Worm (Caenorhabditis elegans) whole organism, late embryonic: Measurements from ENCODE around the gene bmk-1.
A peak's percentile ranks its signal among the peaks of the same experiment; 100 is the strongest.

Experiments used
- C08G9.2 ChIP-seq: sonication (generic microtip); optimal IDR thresholded peaks from 2 replicates; lab custom pipeline; 2016; ENCODE audit warnings: mild to moderate bottlenecking, missing genetic modification characterization, moderate library complexity, missing compliant biosample characterization
- C38D4.7 ChIP-seq: fragments of 200-800 bp; sonication (Bioruptor generic); optimal IDR thresholded peaks from 2 replicates; lab custom pipeline; 2018; ENCODE audit warnings: mild to moderate bottlenecking, missing genetic modification characterization, moderate library complexity, missing compliant biosample characterization
- K02D7.2 ChIP-seq: sonication (generic microtip); optimal IDR thresholded peaks from 2 replicates; lab custom pipeline; 2017; ENCODE audit warnings: mild to moderate bottlenecking, missing genetic modification characterization, missing compliant biosample characterization
- K09A11.1 ChIP-seq: sonication (generic microtip); optimal IDR thresholded peaks from 2 replicates; lab custom pipeline; 2017; ENCODE audit warnings: antibody characterized with exemption, mild to moderate bottlenecking, missing genetic modification characterization, missing compliant biosample characterization; ENCODE audit not compliant: insufficient read depth
- ahr-1 ChIP-seq: sonication (generic microtip); optimal IDR thresholded peaks from 2 replicates; lab custom pipeline; 2016; ENCODE audit warnings: missing genetic modification characterization, missing compliant biosample characterization
- ceh-14 ChIP-seq: sonication (generic microtip); optimal IDR thresholded peaks from 2 replicates; lab custom pipeline; 2016; ENCODE audit warnings: missing genotype, missing genetic modification characterization, missing compliant biosample characterization
- ceh-19 ChIP-seq: fragments of 200-800 bp; sonication (Bioruptor generic); optimal IDR thresholded peaks from 2 replicates; lab custom pipeline; 2018; ENCODE audit warnings: mild to moderate bottlenecking, missing genetic modification characterization, missing compliant biosample characterization
- ceh-2 ChIP-seq: sonication (generic microtip); optimal IDR thresholded peaks from 2 replicates; lab custom pipeline; 2016; ENCODE audit warnings: missing genotype, missing genetic modification characterization, missing compliant biosample characterization
- ceh-22 ChIP-seq: sonication (generic microtip); optimal IDR thresholded peaks from 2 replicates; lab custom pipeline; 2017; ENCODE audit warnings: missing biosample characterization, missing genetic modification characterization
- ceh-24 ChIP-seq: sonication (generic microtip); optimal IDR thresholded peaks from 2 replicates; lab custom pipeline; 2016; ENCODE audit warnings: mild to moderate bottlenecking, missing genetic modification characterization, missing compliant biosample characterization
- ceh-30 ChIP-seq: fragments of 150-350 bp; optimal IDR thresholded peaks from 2 replicates; lab custom pipeline; 2014; ENCODE audit warnings: missing biosample characterization, missing genetic modification characterization
- ceh-31 ChIP-seq: sonication (generic microtip); optimal IDR thresholded peaks from 2 replicates; lab custom pipeline; 2016; ENCODE audit warnings: missing genetic modification characterization, missing compliant biosample characterization
- ceh-34 ChIP-seq: sonication (generic microtip); optimal IDR thresholded peaks from 2 replicates; lab custom pipeline; 2016; ENCODE audit warnings: mild to moderate bottlenecking, missing genetic modification characterization, missing compliant biosample characterization
- ceh-48 ChIP-seq: sonication (generic microtip); optimal IDR thresholded peaks from 2 replicates; lab custom pipeline; 2016; ENCODE audit warnings: missing genetic modification characterization, inconsistent platforms, missing compliant biosample characterization
- ceh-6 ChIP-seq: fragments of 200-800 bp; sonication (Bioruptor generic); optimal IDR thresholded peaks from 2 replicates; lab custom pipeline; 2018; ENCODE audit warnings: mild to moderate bottlenecking, missing genetic modification characterization, missing compliant biosample characterization
- ceh-9 ChIP-seq: sonication (generic microtip); optimal IDR thresholded peaks from 2 replicates; lab custom pipeline; 2016; ENCODE audit warnings: mild to moderate bottlenecking, missing genetic modification characterization, inconsistent platforms, missing compliant biosample characterization
- che-1 ChIP-seq: sonication (generic microtip); optimal IDR thresholded peaks from 2 replicates; lab custom pipeline; 2016; ENCODE audit warnings: mild to moderate bottlenecking, missing genetic modification characterization, missing compliant biosample characterization
- dmd-4 ChIP-seq: sonication (generic microtip); optimal IDR thresholded peaks from 2 replicates; lab custom pipeline; 2016; ENCODE audit warnings: borderline replicate concordance, missing genetic modification characterization, missing compliant biosample characterization
- dve-1 ChIP-seq: sonication (generic microtip); optimal IDR thresholded peaks from 2 replicates; lab custom pipeline; 2017; ENCODE audit warnings: antibody characterized with exemption, mild to moderate bottlenecking, missing genetic modification characterization, missing compliant biosample characterization
- eyg-1 ChIP-seq: sonication (generic microtip); optimal IDR thresholded peaks from 2 replicates; lab custom pipeline; 2016; ENCODE audit warnings: missing genotype, missing genetic modification characterization, missing compliant biosample characterization
- fax-1 ChIP-seq: sonication (generic microtip); optimal IDR thresholded peaks from 2 replicates; lab custom pipeline; 2016; ENCODE audit warnings: missing genotype, missing genetic modification characterization, missing compliant biosample characterization
- fkh-10 ChIP-seq: fragments of 150-350 bp; optimal IDR thresholded peaks from 2 replicates; lab custom pipeline; 2014; ENCODE audit warnings: missing biosample characterization, missing genetic modification reagents, missing genetic modification characterization
- fkh-6 ChIP-seq: sonication (generic microtip); optimal IDR thresholded peaks from 2 replicates; lab custom pipeline; 2016; ENCODE audit warnings: missing genetic modification characterization, missing compliant biosample characterization
- gmeb-2 ChIP-seq: sonication (generic microtip); optimal IDR thresholded peaks from 2 replicates; lab custom pipeline; 2016; ENCODE audit warnings: missing genetic modification characterization, inconsistent platforms, missing compliant biosample characterization
- hlh-30 ChIP-seq: sonication (generic microtip); optimal IDR thresholded peaks from 2 replicates; lab custom pipeline; 2017; ENCODE audit warnings: antibody characterized with exemption, missing genetic modification characterization, missing compliant biosample characterization; ENCODE audit not compliant: insufficient read depth
- hlh-6 ChIP-seq: sonication (generic microtip); optimal IDR thresholded peaks from 2 replicates; lab custom pipeline; 2016; ENCODE audit warnings: missing genotype, missing genetic modification characterization, missing compliant biosample characterization
- hlh-8 ChIP-seq: sonication (generic microtip); optimal IDR thresholded peaks from 2 replicates; lab custom pipeline; 2016; ENCODE audit warnings: missing genotype, missing genetic modification characterization, missing compliant biosample characterization
- madf-2 ChIP-seq: sonication (generic microtip); optimal IDR thresholded peaks from 2 replicates; lab custom pipeline; 2017; ENCODE audit warnings: missing genetic modification characterization, missing compliant biosample characterization
- nfya-1 ChIP-seq: sonication (generic microtip); optimal IDR thresholded peaks from 2 replicates; lab custom pipeline; 2017; ENCODE audit warnings: missing genetic modification characterization, mild to moderate bottlenecking, missing compliant biosample characterization, antibody characterized with exemption, moderate library complexity
- nhr-11 ChIP-seq: fragments of 150-350 bp; optimal IDR thresholded peaks from 2 replicates; lab custom pipeline; 2014; ENCODE audit warnings: missing biosample characterization, missing genetic modification characterization
- npax-4 ChIP-seq: sonication (generic microtip); optimal IDR thresholded peaks from 2 replicates; lab custom pipeline; 2016; ENCODE audit warnings: missing genetic modification characterization, missing compliant biosample characterization
- pag-3 ChIP-seq: sonication (generic microtip); optimal IDR thresholded peaks from 2 replicates; lab custom pipeline; 2016; ENCODE audit warnings: missing compliant biosample characterization, missing genetic modification characterization, borderline replicate concordance
- pat-9 ChIP-seq: fragments of 200-800 bp; sonication (Bioruptor generic); optimal IDR thresholded peaks from 2 replicates; lab custom pipeline; 2018; ENCODE audit warnings: mild to moderate bottlenecking, missing genetic modification characterization, moderate library complexity, missing compliant biosample characterization
- ref-2 ChIP-seq: sonication (generic microtip); optimal IDR thresholded peaks from 2 replicates; lab custom pipeline; 2016; ENCODE audit warnings: missing genetic modification characterization, missing compliant biosample characterization
- rnt-1 ChIP-seq: sonication (generic microtip); optimal IDR thresholded peaks from 2 replicates; lab custom pipeline; 2016; ENCODE audit warnings: missing genetic modification characterization, missing compliant biosample characterization
- sdc-2 ChIP-seq: sonication (generic microtip); optimal IDR thresholded peaks from 2 replicates; lab custom pipeline; 2016; ENCODE audit warnings: missing genotype, missing genetic modification characterization, missing compliant biosample characterization
- sox-2 ChIP-seq: fragments of 200-800 bp; sonication (Bioruptor generic); IDR thresholded peaks from 2 replicates; pipeline ENCODE4 v1.3.6; 2022; ENCODE audit warnings: missing genetic modification reagents, missing genetic modification characterization, missing compliant biosample characterization
- sox-4 ChIP-seq: sonication (generic microtip); optimal IDR thresholded peaks from 2 replicates; lab custom pipeline; 2017; ENCODE audit warnings: mild to moderate bottlenecking, missing genetic modification characterization, inconsistent platforms, missing compliant biosample characterization
- tbx-2 ChIP-seq: sonication (generic microtip); optimal IDR thresholded peaks from 2 replicates; lab custom pipeline; 2016; ENCODE audit warnings: missing genetic modification characterization, missing compliant biosample characterization
- unc-42 ChIP-seq: sonication (generic microtip); optimal IDR thresholded peaks from 2 replicates; lab custom pipeline; 2016; ENCODE audit warnings: missing genotype, missing genetic modification characterization, missing compliant biosample characterization
- unc-55 ChIP-seq: sonication (generic microtip); optimal IDR thresholded peaks from 2 replicates; lab custom pipeline; 2017; ENCODE audit warnings: missing biosample characterization, missing genetic modification reagents, missing genetic modification characterization
- unc-86 ChIP-seq: sonication (generic microtip); optimal IDR thresholded peaks from 2 replicates; lab custom pipeline; 2016; ENCODE audit warnings: missing genetic modification characterization, missing compliant biosample characterization
- zip-5 ChIP-seq: sonication (generic microtip); optimal IDR thresholded peaks from 2 replicates; lab custom pipeline; 2016; ENCODE audit warnings: missing genetic modification characterization, missing compliant biosample characterization
- ztf-16 ChIP-seq: sonication (generic microtip); optimal IDR thresholded peaks from 2 replicates; lab custom pipeline; 2017; ENCODE audit warnings: missing genetic modification characterization, missing compliant biosample characterization

Gene bmk-1

DNA sequence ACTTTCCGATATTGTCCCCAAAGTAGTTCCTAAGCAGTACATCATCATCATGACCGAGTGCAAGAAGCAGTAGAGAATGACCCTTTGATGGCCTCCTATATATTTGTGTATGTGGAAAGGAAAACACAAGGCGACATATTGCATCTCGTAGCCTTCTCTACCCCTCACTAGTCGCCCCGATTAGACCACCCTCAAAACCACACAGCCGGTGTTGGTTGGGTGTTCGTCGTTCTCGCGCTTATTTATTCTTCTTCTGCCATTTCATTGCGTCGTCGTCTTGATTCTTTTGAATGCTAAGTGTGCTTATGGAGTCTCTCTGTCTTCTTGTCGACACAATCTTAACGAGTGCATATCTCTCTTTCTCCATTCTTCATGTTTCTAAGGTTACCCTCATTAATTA lies 41.4 kb upstream of the bmk-1 start (continued):
- no peak for TF ChIP-seq unc-42 (tag; lab: Kevin White, UChicago)
- TF ChIP-seq ceh-34 (tag; lab: Kevin White, UChicago), result peak; percentile 18
- TF ChIP-seq ceh-30 (tag; lab: Kevin White, UChicago), result no peak
- no peak for TF ChIP-seq fkh-6 (tag; lab: Kevin White, UChicago)
- TF ChIP-seq npax-4 (tag; lab: Kevin White, UChicago), result no peak
- no peak for TF ChIP-seq ceh-24 (tag; lab: Kevin White, UChicago)
- TF ChIP-seq pat-9, result no peak
- TF ChIP-seq hlh-6 (tag; lab: Kevin White, UChicago), result no peak
- no peak for TF ChIP-seq sox-2 (GFP tag; lab: Robert Waterston, UW)
- no peak for TF ChIP-seq eyg-1
- TF ChIP-seq, all 69 proteins: peak for 5

DNA sequence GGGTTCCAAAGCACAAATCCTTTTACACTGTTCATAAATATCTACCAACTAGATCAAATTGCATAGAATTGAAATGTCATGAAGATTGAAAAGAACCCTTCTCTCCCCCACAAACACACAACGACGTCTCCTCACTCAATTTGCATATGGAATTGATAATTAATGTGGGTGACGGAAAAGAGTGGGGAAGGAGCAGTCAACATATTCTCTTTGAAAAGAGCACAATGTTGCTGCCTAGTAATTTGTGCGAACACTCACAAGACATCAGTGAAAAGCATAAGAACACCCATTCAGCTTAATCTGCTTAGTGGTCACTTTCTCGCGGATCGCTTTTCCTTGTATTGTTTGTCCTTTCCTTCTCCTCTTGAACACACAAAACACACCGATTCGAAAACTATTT lies 39.7 kb upstream of the bmk-1 start:
- TF ChIP-seq gmeb-2 (no peak), ref-2 (no peak), nhr-11 (tag; lab: Kevin White, UChicago) (no peak), K09A11.1 (tag; lab: Kevin White, UChicago) (no peak), ceh-34 (tag; lab: Kevin White, UChicago) (no peak), unc-55 (GFP tag; lab: Kevin White, UChicago) (no peak), ceh-6 (GFP tag; lab: Kevin White, UChicago) (peak; percentile 40), ceh-31 (tag; lab: Kevin White, UChicago) (peak; percentile 20), unc-42 (tag; lab: Kevin White, UChicago) (peak; percentile 74), zip-5 (tag; lab: Kevin White, UChicago) (no peak)

DNA sequence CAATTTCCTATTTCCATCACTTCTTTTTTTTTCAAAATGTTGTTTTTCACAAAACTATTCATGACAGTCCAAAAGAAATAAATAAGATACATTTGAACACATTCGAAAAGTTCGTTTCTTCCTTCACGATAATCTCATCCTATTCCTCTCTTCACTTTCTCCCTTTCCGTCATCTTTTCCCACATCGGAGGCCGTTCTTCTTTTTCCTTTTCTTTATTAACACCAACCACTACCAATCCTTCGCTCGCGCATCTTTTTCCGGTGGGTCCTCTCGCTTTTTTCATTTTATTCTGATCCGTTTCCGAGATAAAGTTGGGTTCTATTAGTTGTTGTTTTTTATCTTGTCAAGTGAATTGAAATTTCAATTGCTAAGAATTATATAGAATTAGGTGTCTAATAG lies 38.7 kb upstream of the bmk-1 start:
- TF ChIP-seq ceh-6 (GFP tag; lab: Kevin White, UChicago) (no peak), unc-86 (no peak), ceh-30 (tag; lab: Kevin White, UChicago) (no peak), fkh-10 (GFP tag; lab: Kevin White, UChicago) (no peak), gmeb-2 (no peak), sox-4 (no peak), ceh-19 (GFP tag; lab: Kevin White, UChicago) (no peak), K02D7.2 (tag; lab: Kevin White, UChicago) (no peak), eyg-1 (no peak), fax-1 (tag; lab: Kevin White, UChicago) (no peak), ceh-2 (tag; lab: Kevin White, UChicago) (no peak)

DNA sequence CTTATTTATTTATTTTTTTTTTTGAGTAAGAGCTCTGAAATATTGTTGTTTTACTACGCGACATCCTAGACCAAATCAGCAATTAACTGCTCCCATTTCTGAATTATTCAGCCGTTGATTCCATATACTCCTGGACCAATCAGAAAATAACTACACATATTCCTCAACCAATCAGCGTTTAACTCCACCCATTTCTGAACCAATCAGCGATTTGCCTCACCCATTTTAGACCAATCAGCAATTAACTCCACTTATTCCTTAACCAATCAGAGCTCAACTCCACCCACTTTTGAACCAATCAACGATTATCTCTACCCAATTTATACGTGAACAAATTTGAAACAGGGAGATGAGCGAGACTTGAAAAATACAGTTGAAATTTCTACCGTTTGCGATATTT lies 36.9 kb upstream of the bmk-1 start:
- TF ChIP-seq nfya-1 (tag; lab: Kevin White, UChicago) (peak; percentile 84), che-1 (tag; lab: Kevin White, UChicago) (no peak)

DNA sequence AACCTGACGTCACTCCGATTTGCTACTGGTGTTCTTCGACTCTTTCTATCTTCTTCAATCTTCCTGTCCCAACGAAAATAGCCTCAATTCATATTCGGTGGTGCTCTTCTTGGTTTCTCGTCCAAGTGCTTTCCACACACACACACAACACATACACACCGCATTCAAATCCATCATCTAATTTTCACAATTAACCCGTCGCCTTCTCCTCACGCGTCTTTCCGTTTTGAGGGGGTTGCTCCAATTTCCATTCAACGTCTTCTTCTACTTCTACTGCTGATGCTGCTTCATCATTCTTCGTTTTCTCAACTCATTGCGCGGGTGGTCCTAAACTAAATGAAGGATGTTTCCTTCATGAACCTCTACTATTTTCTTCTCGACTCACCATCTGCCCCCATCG lies 34.3 kb upstream of the bmk-1 start:
- TF ChIP-seq ceh-14 (tag; lab: Kevin White, UChicago) (peak; percentile 35), ceh-9 (tag; lab: Kevin White, UChicago) (no peak), madf-2 (tag; lab: Kevin White, UChicago) (no peak), ceh-48 (tag; lab: Kevin White, UChicago) (no peak), ceh-34 (tag; lab: Kevin White, UChicago) (no peak), unc-86 (no peak), rnt-1 (no peak), hlh-30 (tag; lab: Kevin White, UChicago) (no peak), pat-9 (no peak), C38D4.7 (no peak), ceh-31 (tag; lab: Kevin White, UChicago) (peak; percentile 24), dmd-4 (tag; lab: Kevin White, UChicago) (no peak), tbx-2 (tag; lab: Kevin White, UChicago) (peak; percentile 46), ceh-6 (GFP tag; lab: Kevin White, UChicago) (no peak), ahr-1 (tag; lab: Kevin White, UChicago) (no peak), hlh-8 (tag; lab: Kevin White, UChicago) (no peak), dve-1 (tag; lab: Kevin White, UChicago) (no peak), ceh-22 (tag; lab: Kevin White, UChicago) (no peak), gmeb-2 (no peak), ztf-16 (tag; lab: Kevin White, UChicago) (no peak), pag-3 (no peak), fkh-6 (tag; lab: Kevin White, UChicago) (no peak), C08G9.2 (tag; lab: Kevin White, UChicago) (peak; percentile 23), sdc-2 (tag; lab: Kevin White, UChicago) (no peak), sox-4 (no peak), K02D7.2 (tag; lab: Kevin White, UChicago) (no peak)
